Fruit fly (Drosophila melanogaster): Measurements from ENCODE around the gene CG17637.

The CG17637 gene

DNA sequence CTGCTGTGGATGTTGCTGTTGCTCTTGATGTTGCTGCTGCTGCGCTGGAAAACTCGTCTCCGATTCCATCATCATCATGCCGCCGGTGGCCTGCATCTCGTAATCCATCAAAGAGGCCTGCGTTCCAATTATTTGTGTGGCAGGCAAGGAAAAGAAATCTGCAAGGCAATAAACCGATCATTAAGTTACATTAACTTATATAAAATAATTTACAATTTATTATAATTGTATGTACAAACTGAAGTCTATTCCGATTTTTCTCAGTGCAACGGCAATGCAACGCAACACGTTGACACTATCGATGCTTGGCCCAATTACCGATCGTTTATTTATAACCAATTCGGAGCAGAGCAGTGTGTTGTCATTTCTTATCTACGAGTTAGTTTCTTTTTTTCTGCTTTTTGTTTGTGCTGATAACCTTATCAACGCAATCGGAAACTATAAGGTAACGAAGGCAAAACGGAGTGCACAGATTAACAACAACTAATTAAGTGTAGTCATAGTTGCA lies 32.9 kb upstream of the CG17637 start:
- no peak for TF ChIP-seq Hr78 (GFP tag; optimal IDR thresholded peaks at IDR 0.05)
- no peak for TF ChIP-seq psq (GFP tag; optimal IDR thresholded peaks at IDR 0.05)
- TF ChIP-seq ey (GFP tag; optimal IDR thresholded peaks at IDR 0.05) = no peak
- TF ChIP-seq Dif (GFP tag; optimal IDR thresholded peaks at IDR 0.05; ENCODE audit: partially characterized antibody) = no peak
- TF ChIP-seq Myc (optimal IDR thresholded peaks at IDR 0.05) = no peak
- TF ChIP-seq dsf (GFP tag; optimal IDR thresholded peaks at IDR 0.05; ENCODE audit: borderline replicate concordance) = no peak
- no peak for TF ChIP-seq fru (GFP tag; optimal IDR thresholded peaks at IDR 0.05)
- TF ChIP-seq GATAd (GFP tag; optimal IDR thresholded peaks at IDR 0.05) = no peak

DNA sequence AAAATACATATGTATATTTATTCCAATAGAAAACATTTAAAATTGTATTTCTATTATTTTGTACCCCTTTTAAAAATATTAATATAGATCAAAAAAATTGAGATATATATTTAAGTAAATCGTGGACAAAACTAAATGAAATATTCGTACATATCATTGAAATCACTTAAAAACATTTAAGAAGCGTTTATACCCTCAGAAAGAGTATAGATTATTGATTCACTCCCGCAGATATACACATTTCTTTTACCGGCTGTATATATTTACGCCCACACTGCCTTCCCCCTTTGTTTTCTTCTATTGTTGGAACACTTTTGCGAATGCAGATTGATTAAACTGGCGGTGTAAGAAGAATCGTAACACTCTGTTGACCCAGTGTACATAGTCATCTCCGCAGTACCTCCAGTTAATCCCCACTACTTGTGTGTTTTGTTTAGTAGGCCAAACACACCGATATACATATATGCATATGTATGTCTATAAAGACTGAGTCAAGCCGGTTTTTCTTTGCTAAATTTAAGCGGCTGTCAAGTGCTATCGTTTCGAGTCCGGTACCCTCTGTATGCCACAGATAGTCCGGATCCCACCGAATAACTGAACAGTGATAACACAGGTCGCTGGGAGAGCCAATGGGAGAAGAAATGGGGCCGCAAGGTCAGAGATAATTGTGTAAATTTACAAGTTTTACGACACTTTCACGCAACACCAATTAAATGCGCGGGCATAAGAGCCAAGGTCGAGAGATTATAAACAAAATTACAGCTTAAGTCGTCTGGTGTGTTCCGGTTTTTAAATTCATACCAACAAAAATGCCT lies 32.3 kb upstream of the CG17637 start:
- no peak for TF ChIP-seq CG32264 (GFP tag; optimal IDR thresholded peaks at IDR 0.05)
- TF ChIP-seq h (GFP tag; optimal IDR thresholded peaks at IDR 0.05) = peak; percentile 21
- TF ChIP-seq rgr (GFP tag; optimal IDR thresholded peaks at IDR 0.05) = peak; percentile 72
- no peak for TF ChIP-seq Abd-B (GFP tag; optimal IDR thresholded peaks at IDR 0.05)
- no peak for TF ChIP-seq dmrt93B (GFP tag; optimal IDR thresholded peaks at IDR 0.05)
- TF ChIP-seq Vsx2 (GFP tag; optimal IDR thresholded peaks at IDR 0.05; ENCODE audit: partially characterized antibody) = no peak
- TF ChIP-seq sv (GFP tag; optimal IDR thresholded peaks at IDR 0.05) = no peak
- TF ChIP-seq fru (GFP tag; optimal IDR thresholded peaks at IDR 0.05) = peak; percentile 48
- no peak for TF ChIP-seq dsf (GFP tag; optimal IDR thresholded peaks at IDR 0.05; ENCODE audit: borderline replicate concordance)
- peak; percentile 12 for TF ChIP-seq Hnf4 (GFP tag; optimal IDR thresholded peaks at IDR 0.05)
- TF ChIP-seq Rel (GFP tag; optimal IDR thresholded peaks at IDR 0.05) = no peak
- TF ChIP-seq Rel (tag; optimal IDR thresholded peaks at IDR 0.05) = peak; percentile 38
- TF ChIP-seq lola (GFP tag; optimal IDR thresholded peaks at IDR 0.05) = no peak
- TF ChIP-seq Hr83 (GFP tag; optimal IDR thresholded peaks at IDR 0.05; ENCODE audit: poor library complexity, severe bottlenecking) = peak; percentile 27
- peak; percentile 9 for TF ChIP-seq tai (GFP tag; optimal IDR thresholded peaks at IDR 0.05)
- peak; percentile 18 for TF ChIP-seq OdsH (GFP tag; optimal IDR thresholded peaks at IDR 0.05)
- peak; percentile 19 for TF ChIP-seq brk (GFP tag; optimal IDR thresholded peaks at IDR 0.05)
- TF ChIP-seq GATAd (GFP tag; optimal IDR thresholded peaks at IDR 0.05) = no peak
- TF ChIP-seq Dfd (GFP tag; optimal IDR thresholded peaks at IDR 0.05) = no peak
- TF ChIP-seq pan (optimal IDR thresholded peaks at IDR 0.05) = no peak
- no peak for TF ChIP-seq psq (GFP tag; optimal IDR thresholded peaks at IDR 0.05)
- no peak for TF ChIP-seq ey (GFP tag; optimal IDR thresholded peaks at IDR 0.05)
- TF ChIP-seq dl (GFP tag; optimal IDR thresholded peaks at IDR 0.05; ENCODE audit: insufficient read depth in 1 of 2, partially characterized antibody in 2 of 2) = no peak
- TF ChIP-seq N (GFP tag; optimal IDR thresholded peaks at IDR 0.05) = no peak
- no peak for TF ChIP-seq Myc (optimal IDR thresholded peaks at IDR 0.05)
- no peak for TF ChIP-seq sage (GFP tag; optimal IDR thresholded peaks at IDR 0.05)
- TF ChIP-seq CrebA (GFP tag; optimal IDR thresholded peaks at IDR 0.05; ENCODE audit: borderline replicate concordance) = no peak
- TF ChIP-seq Jra (GFP tag; optimal IDR thresholded peaks at IDR 0.05) = no peak
- TF ChIP-seq Mio (GFP tag; optimal IDR thresholded peaks at IDR 0.05) = no peak
- TF ChIP-seq Sp1 (GFP tag; optimal IDR thresholded peaks at IDR 0.05) = peak; percentile 6
- no peak for TF ChIP-seq Dif (GFP tag; optimal IDR thresholded peaks at IDR 0.05; ENCODE audit: partially characterized antibody)
- TF ChIP-seq usp (GFP tag; optimal IDR thresholded peaks at IDR 0.05) = no peak
- TF ChIP-seq woc (GFP tag; optimal IDR thresholded peaks at IDR 0.05) = no peak
- no peak for TF ChIP-seq Hr78 (GFP tag; optimal IDR thresholded peaks at IDR 0.05)
- TF ChIP-seq jim (GFP tag; optimal IDR thresholded peaks at IDR 0.05) = no peak
- TF ChIP-seq HLH106 (tag; optimal IDR thresholded peaks at IDR 0.05) = peak; percentile 9
- TF ChIP-seq br (GFP tag; optimal IDR thresholded peaks at IDR 0.05) = peak; percentile 31
- TF ChIP-seq CG9705 (GFP tag; optimal IDR thresholded peaks at IDR 0.05) = no peak
- peak in 1 of 2 experiments; percentile 41 for TF ChIP-seq foxo (GFP tag; optimal IDR thresholded peaks at IDR 0.05)

All from whole organism, wandering third instar larva.